Worm (Caenorhabditis elegans) whole organism, L3 larva: Measurements from ENCODE around the gene R06B9.5.

Experiments
- ama-1 ChIP-seq: fragments of 150-350 bp; optimal IDR thresholded peaks from 2 replicates; lab custom pipeline; 2018
- elt-1 ChIP-seq: fragments of 150-350 bp; optimal IDR thresholded peaks from 2 replicates; lab custom pipeline; 2014; ENCODE audit warnings: missing biosample characterization, missing genetic modification characterization
- nhr-28 ChIP-seq: fragments of 150-350 bp; optimal IDR thresholded peaks from 2 replicates; lab custom pipeline; 2014; ENCODE audit warnings: missing biosample characterization, missing genetic modification characterization
- skn-1 ChIP-seq: fragments of 150-350 bp; optimal IDR thresholded peaks from 2 replicates; lab custom pipeline; 2014; ENCODE audit warnings: missing biosample characterization, missing genetic modification characterization
- unc-62 ChIP-seq: fragments of 150-350 bp; sonication (generic microtip); optimal IDR thresholded peaks from 4 replicates; lab custom pipeline; 2014; ENCODE audit warnings: missing biosample characterization, missing genetic modification reagents, missing genetic modification characterization
- ztf-4 ChIP-seq: fragments of 150-350 bp; optimal IDR thresholded peaks from 2 replicates; lab custom pipeline; 2014; ENCODE audit warnings: missing biosample characterization, missing genetic modification characterization

ce11 chrII:13729416-13729815 is 6.7 kb upstream of the R06B9.5 start, which contains the start of gene Y54G9A.9:
- TF ChIP-seq nhr-28 (tag; lab: Kevin White, UChicago) (no peak), unc-62 (GFP tag; lab: Kevin White, UChicago) (no peak), ztf-4 (tag; lab: Kevin White, UChicago) (no peak), elt-1 (tag; lab: Kevin White, UChicago) (no peak), ama-1 (lab: Kevin White, UChicago) (no peak), skn-1 (tag; lab: Kevin White, UChicago) (no peak)
